Worm (Caenorhabditis elegans) whole organism, late embryonic: Measurements from ENCODE around the gene Y41E3.1.
"Not testable (repeated sequence)": the region's sequence is repeated elsewhere in the genome, so short reads cannot be mapped to it uniquely, and the experiment has no call there.

Source experiments
- C08G9.2 ChIP-seq: sonication (generic microtip); optimal IDR thresholded peaks from 2 replicates; lab custom pipeline; 2016; ENCODE audit warnings: mild to moderate bottlenecking, missing genetic modification characterization, moderate library complexity, missing compliant biosample characterization
- C38D4.7 ChIP-seq: fragments of 200-800 bp; sonication (Bioruptor generic); optimal IDR thresholded peaks from 2 replicates; lab custom pipeline; 2018; ENCODE audit warnings: mild to moderate bottlenecking, missing genetic modification characterization, moderate library complexity, missing compliant biosample characterization
- K02D7.2 ChIP-seq: sonication (generic microtip); optimal IDR thresholded peaks from 2 replicates; lab custom pipeline; 2017; ENCODE audit warnings: mild to moderate bottlenecking, missing genetic modification characterization, missing compliant biosample characterization
- K09A11.1 ChIP-seq: sonication (generic microtip); optimal IDR thresholded peaks from 2 replicates; lab custom pipeline; 2017; ENCODE audit warnings: antibody characterized with exemption, mild to moderate bottlenecking, missing genetic modification characterization, missing compliant biosample characterization; ENCODE audit not compliant: insufficient read depth
- T23F11.4 ChIP-seq: fragments of 200-800 bp; sonication (Bioruptor generic); optimal IDR thresholded peaks from 2 replicates; lab custom pipeline; 2018; ENCODE audit warnings: mild to moderate bottlenecking, missing genetic modification characterization, missing compliant biosample characterization
- Y22D7AL.16 ChIP-seq: sonication (generic microtip); optimal IDR thresholded peaks from 2 replicates; lab custom pipeline; 2016; ENCODE audit warnings: missing genetic modification characterization, missing compliant biosample characterization
- ama-1 ChIP-seq: fragments of 150-350 bp; optimal IDR thresholded peaks from 2 replicates; lab custom pipeline; 2014
- ceh-18 ChIP-seq: sonication (generic microtip); optimal IDR thresholded peaks from 2 replicates; lab custom pipeline; 2016; ENCODE audit warnings: missing genetic modification characterization, missing compliant biosample characterization
- ceh-2 ChIP-seq: sonication (generic microtip); optimal IDR thresholded peaks from 2 replicates; lab custom pipeline; 2016; ENCODE audit warnings: missing genotype, missing genetic modification characterization, missing compliant biosample characterization
- ceh-30 ChIP-seq: fragments of 150-350 bp; optimal IDR thresholded peaks from 2 replicates; lab custom pipeline; 2014; ENCODE audit warnings: missing biosample characterization, missing genetic modification characterization
- ceh-31 ChIP-seq: sonication (generic microtip); optimal IDR thresholded peaks from 2 replicates; lab custom pipeline; 2016; ENCODE audit warnings: missing genetic modification characterization, missing compliant biosample characterization
- ceh-34 ChIP-seq: sonication (generic microtip); optimal IDR thresholded peaks from 2 replicates; lab custom pipeline; 2016; ENCODE audit warnings: mild to moderate bottlenecking, missing genetic modification characterization, missing compliant biosample characterization
- ceh-45 ChIP-seq: fragments of 200-800 bp; sonication (Bioruptor generic); IDR thresholded peaks from 2 replicates; pipeline ENCODE4 v1.3.6; 2022; ENCODE audit warnings: missing genetic modification reagents, missing genetic modification characterization, missing compliant biosample characterization
- dmd-4 ChIP-seq: sonication (generic microtip); optimal IDR thresholded peaks from 2 replicates; lab custom pipeline; 2016; ENCODE audit warnings: borderline replicate concordance, missing genetic modification characterization, missing compliant biosample characterization
- dve-1 ChIP-seq: sonication (generic microtip); optimal IDR thresholded peaks from 2 replicates; lab custom pipeline; 2017; ENCODE audit warnings: antibody characterized with exemption, mild to moderate bottlenecking, missing genetic modification characterization, missing compliant biosample characterization
- elt-2 ChIP-seq: sonication (generic microtip); optimal IDR thresholded peaks from 2 replicates; lab custom pipeline; 2016; ENCODE audit warnings: missing genetic modification reagents, missing genetic modification characterization, missing compliant biosample characterization
- ets-4 ChIP-seq: sonication (generic microtip); optimal IDR thresholded peaks from 2 replicates; lab custom pipeline; 2016; ENCODE audit warnings: missing genetic modification characterization, missing compliant biosample characterization
- eyg-1 ChIP-seq: sonication (generic microtip); optimal IDR thresholded peaks from 2 replicates; lab custom pipeline; 2016; ENCODE audit warnings: missing genotype, missing genetic modification characterization, missing compliant biosample characterization
- fax-1 ChIP-seq: sonication (generic microtip); optimal IDR thresholded peaks from 2 replicates; lab custom pipeline; 2016; ENCODE audit warnings: missing genotype, missing genetic modification characterization, missing compliant biosample characterization
- fkh-6 ChIP-seq: sonication (generic microtip); optimal IDR thresholded peaks from 2 replicates; lab custom pipeline; 2016; ENCODE audit warnings: missing genetic modification characterization, missing compliant biosample characterization
- gmeb-2 ChIP-seq: sonication (generic microtip); optimal IDR thresholded peaks from 2 replicates; lab custom pipeline; 2016; ENCODE audit warnings: missing genetic modification characterization, inconsistent platforms, missing compliant biosample characterization
- hlh-15 ChIP-seq: sonication (generic microtip); optimal IDR thresholded peaks from 2 replicates; lab custom pipeline; 2016; ENCODE audit warnings: missing genetic modification characterization, missing compliant biosample characterization
- hlh-6 ChIP-seq: sonication (generic microtip); optimal IDR thresholded peaks from 2 replicates; lab custom pipeline; 2016; ENCODE audit warnings: missing genotype, missing genetic modification characterization, missing compliant biosample characterization
- hlh-8 ChIP-seq: sonication (generic microtip); optimal IDR thresholded peaks from 2 replicates; lab custom pipeline; 2016; ENCODE audit warnings: missing genotype, missing genetic modification characterization, missing compliant biosample characterization
- lin-11 ChIP-seq: fragments of 200-800 bp; sonication (Bioruptor generic); optimal IDR thresholded peaks from 2 replicates; lab custom pipeline; 2018; ENCODE audit warnings: mild to moderate bottlenecking, missing genetic modification characterization, missing compliant biosample characterization
- madf-2 ChIP-seq: sonication (generic microtip); optimal IDR thresholded peaks from 2 replicates; lab custom pipeline; 2017; ENCODE audit warnings: missing genetic modification characterization, missing compliant biosample characterization
- nfya-1 ChIP-seq: sonication (generic microtip); optimal IDR thresholded peaks from 2 replicates; lab custom pipeline; 2017; ENCODE audit warnings: missing genetic modification characterization, mild to moderate bottlenecking, missing compliant biosample characterization, antibody characterized with exemption, moderate library complexity
- nhr-232 ChIP-seq: sonication (generic microtip); optimal IDR thresholded peaks from 2 replicates; lab custom pipeline; 2016; ENCODE audit warnings: missing genetic modification characterization, missing compliant biosample characterization
- npax-4 ChIP-seq: sonication (generic microtip); optimal IDR thresholded peaks from 2 replicates; lab custom pipeline; 2016; ENCODE audit warnings: missing genetic modification characterization, missing compliant biosample characterization
- pax-1 ChIP-seq: fragments of 150-350 bp; optimal IDR thresholded peaks from 2 replicates; lab custom pipeline; 2014; ENCODE audit warnings: missing biosample characterization, missing genetic modification characterization
- pha-2 ChIP-seq: sonication (generic microtip); optimal IDR thresholded peaks from 2 replicates; lab custom pipeline; 2017; ENCODE audit warnings: mild to moderate bottlenecking, missing genetic modification characterization, missing compliant biosample characterization
- pros-1 ChIP-seq: fragments of 150-350 bp; optimal IDR thresholded peaks from 2 replicates; lab custom pipeline; 2014; ENCODE audit warnings: missing biosample characterization, missing genetic modification reagents, missing genetic modification characterization
- rnt-1 ChIP-seq: sonication (generic microtip); optimal IDR thresholded peaks from 2 replicates; lab custom pipeline; 2016; ENCODE audit warnings: missing genetic modification characterization, missing compliant biosample characterization
- sdc-2 ChIP-seq: sonication (generic microtip); optimal IDR thresholded peaks from 2 replicates; lab custom pipeline; 2016; ENCODE audit warnings: missing genotype, missing genetic modification characterization, missing compliant biosample characterization
- sox-2 ChIP-seq: fragments of 200-800 bp; sonication (Bioruptor generic); IDR thresholded peaks from 2 replicates; pipeline ENCODE4 v1.3.6; 2022; ENCODE audit warnings: missing genetic modification reagents, missing genetic modification characterization, missing compliant biosample characterization
- sox-4 ChIP-seq: sonication (generic microtip); optimal IDR thresholded peaks from 2 replicates; lab custom pipeline; 2017; ENCODE audit warnings: mild to moderate bottlenecking, missing genetic modification characterization, inconsistent platforms, missing compliant biosample characterization
- syd-9 ChIP-seq: sonication (generic microtip); optimal IDR thresholded peaks from 2 replicates; lab custom pipeline; 2016; ENCODE audit warnings: mild to moderate bottlenecking, missing genetic modification characterization, moderate library complexity, missing compliant biosample characterization
- tbx-2 ChIP-seq: sonication (generic microtip); optimal IDR thresholded peaks from 2 replicates; lab custom pipeline; 2016; ENCODE audit warnings: missing genetic modification characterization, missing compliant biosample characterization
- unc-42 ChIP-seq: sonication (generic microtip); optimal IDR thresholded peaks from 2 replicates; lab custom pipeline; 2016; ENCODE audit warnings: missing genotype, missing genetic modification characterization, missing compliant biosample characterization
- zip-5 ChIP-seq: sonication (generic microtip); optimal IDR thresholded peaks from 2 replicates; lab custom pipeline; 2016; ENCODE audit warnings: missing genetic modification characterization, missing compliant biosample characterization
- ztf-16 ChIP-seq: sonication (generic microtip); optimal IDR thresholded peaks from 2 replicates; lab custom pipeline; 2017; ENCODE audit warnings: missing genetic modification characterization, missing compliant biosample characterization

Y41E3.1 gene

DNA sequence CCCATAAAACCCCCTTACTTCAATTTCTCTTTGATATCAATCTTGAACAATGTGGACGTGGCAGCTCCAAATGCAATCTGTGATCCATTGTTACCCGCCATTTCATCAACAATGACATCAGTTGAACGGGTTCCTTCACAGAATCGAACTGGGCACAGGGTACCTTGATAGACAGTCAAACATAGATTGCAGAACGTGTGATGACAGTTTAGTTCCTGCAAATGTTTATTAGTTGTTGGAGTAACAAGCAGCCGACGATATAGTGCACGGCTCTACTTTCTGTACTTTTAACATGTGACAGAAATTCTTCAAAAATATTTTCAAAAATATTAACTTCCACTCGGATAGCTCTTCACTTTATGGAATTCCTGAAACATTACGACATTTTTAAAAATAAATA is 14.4 kb downstream of the Y41E3.1 start, which contains the start of gene Y57G11C.48:
Y57G11C.48 (minus strand) TSS at position 101 of the 400 bp plus-strand sequence.
- TF ChIP-seq ama-1 (lab: Kevin White, UChicago): no peak
- no peak for TF ChIP-seq sox-4 (tag; lab: Kevin White, UChicago)
- TF ChIP-seq fkh-6 (tag; lab: Kevin White, UChicago): no peak
- TF ChIP-seq syd-9 (tag; lab: Kevin White, UChicago): no peak
- no peak for TF ChIP-seq ceh-34

DNA sequence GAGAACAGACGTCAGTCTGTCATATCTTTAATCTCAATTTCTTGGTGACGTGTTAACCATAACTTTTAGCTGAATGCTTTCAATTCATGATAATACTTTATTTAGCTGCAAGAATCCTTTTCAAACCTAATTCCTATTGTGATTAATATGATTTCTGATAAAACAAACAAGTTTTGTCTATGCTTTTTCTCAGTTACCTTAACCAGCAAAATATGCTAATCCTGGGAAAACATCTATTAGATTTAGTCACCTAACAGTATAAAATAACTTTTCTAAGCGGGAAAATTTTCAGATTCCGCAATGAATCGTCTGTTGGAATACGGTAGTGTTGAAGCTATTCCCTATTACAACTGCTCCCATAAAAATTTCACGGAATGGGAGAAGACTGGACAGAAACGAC is 20.1 kb downstream of the Y41E3.1 start, which contains the start of gene Y57G11C.30:
Y57G11C.30 (plus strand) TSS at position 301 of the 400 bp plus-strand sequence.
- not testable (repeated sequence) for TF ChIP-seq fax-1 (tag; lab: Kevin White, UChicago); ceh-34; hlh-6 (tag; lab: Kevin White, UChicago)

DNA sequence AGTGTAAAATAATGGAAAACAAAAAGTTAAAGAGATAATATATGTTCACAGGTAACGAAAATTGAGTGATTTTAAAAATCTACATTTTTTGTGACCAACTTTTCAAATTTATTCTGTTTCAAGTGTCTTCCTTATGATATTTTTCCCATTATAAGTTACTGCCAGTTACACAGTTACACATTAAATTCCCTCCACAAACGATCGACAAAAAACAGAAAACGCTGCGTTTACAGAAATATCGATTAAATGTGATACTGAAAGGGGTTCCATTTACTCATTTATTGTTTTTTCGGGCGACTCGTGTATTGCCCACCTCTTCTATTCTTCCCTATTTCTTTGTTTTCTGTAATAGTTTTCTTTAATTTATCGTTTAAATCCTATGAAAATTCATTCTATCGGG is 21.7 kb downstream of the Y41E3.1 start, which contains the start of gene Y57G11C.1144:
Y57G11C.1144 (plus strand) TSS at position 301 of the 400 bp plus-strand sequence.
- TF ChIP-seq ama-1 (lab: Kevin White, UChicago) (no peak), gmeb-2 (tag; lab: Kevin White, UChicago) (no peak), dve-1 (tag; lab: Kevin White, UChicago) (no peak), madf-2 (tag; lab: Kevin White, UChicago) (no peak), hlh-15 (tag; lab: Kevin White, UChicago) (no peak), hlh-6 (tag; lab: Kevin White, UChicago) (no peak), K02D7.2 (tag; lab: Kevin White, UChicago) (no peak), elt-2 (no peak), K09A11.1 (tag; lab: Kevin White, UChicago) (no peak), zip-5 (no peak), ets-4 (tag; lab: Kevin White, UChicago) (no peak), eyg-1 (no peak), ceh-34 (no peak), hlh-8 (tag; lab: Kevin White, UChicago) (no peak), C38D4.7 (GFP tag; lab: Kevin White, UChicago) (no peak), sdc-2 (no peak), pros-1 (tag; lab: Kevin White, UChicago) (no peak), rnt-1 (no peak), ceh-31 (tag; lab: Kevin White, UChicago) (no peak), pax-1 (tag; lab: Kevin White, UChicago) (no peak)

DNA sequence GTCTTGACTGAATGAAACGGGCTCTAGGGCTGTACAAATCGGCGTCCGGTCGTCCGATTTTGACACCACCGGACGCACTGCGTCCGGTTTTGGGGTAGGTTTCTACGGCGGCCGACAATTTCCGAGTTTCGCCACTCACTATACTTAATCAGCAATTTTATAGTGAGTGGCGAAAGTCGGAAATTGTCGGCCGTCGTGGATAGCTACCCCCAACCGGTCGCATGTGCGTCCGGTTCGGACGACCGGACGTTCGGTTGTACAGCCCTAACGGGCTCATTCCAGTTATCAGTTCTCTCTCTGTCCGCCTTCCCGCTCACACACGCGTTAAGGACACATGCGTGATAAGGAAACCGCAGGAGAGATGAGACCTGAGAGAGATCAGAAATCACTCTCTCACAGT is 26.0 kb downstream of the Y41E3.1 start, which contains the start of gene Y57G11C.1131:
Y57G11C.1131 (plus strand) TSS at position 333 of the 400 bp plus-strand sequence.
- TF ChIP-seq ceh-31 (tag; lab: Kevin White, UChicago): no peak
- no peak for TF ChIP-seq lin-11 (tag; lab: Kevin White, UChicago)
- TF ChIP-seq hlh-8 (tag; lab: Kevin White, UChicago): no peak
- peak; percentile 28 for TF ChIP-seq elt-2

DNA sequence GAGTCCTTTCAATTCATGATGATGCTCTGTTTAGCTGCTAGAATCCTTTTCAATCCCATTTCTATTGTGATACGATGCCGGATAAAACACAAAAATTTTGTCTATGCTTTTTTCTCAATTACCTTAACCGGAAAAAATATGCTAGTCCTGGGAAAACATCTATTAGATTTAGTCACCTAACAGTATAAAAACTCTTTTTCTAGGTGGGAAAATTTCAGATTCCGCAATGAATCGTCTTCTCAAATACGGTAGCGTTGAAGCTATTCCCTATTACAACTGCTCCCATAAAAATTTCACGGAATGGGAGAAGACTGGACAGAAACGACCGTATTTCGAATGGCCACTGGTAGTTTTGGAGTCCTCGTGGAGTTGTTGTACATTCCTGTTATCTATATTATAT is 29.3 kb downstream of the Y41E3.1 start, which contains the start of gene Y57G11C.28:
Y57G11C.28 (plus strand) TSS at position 301 of the 400 bp plus-strand sequence.
- TF ChIP-seq Y22D7AL.16 (tag; lab: Kevin White, UChicago) (no peak), ets-4 (tag; lab: Kevin White, UChicago) (no peak), C08G9.2 (tag; lab: Kevin White, UChicago) (no peak), rnt-1 (no peak), sox-4 (tag; lab: Kevin White, UChicago) (no peak), ceh-18 (tag; lab: Kevin White, UChicago) (no peak), pha-2 (no peak), dmd-4 (tag; lab: Kevin White, UChicago) (no peak)

DNA sequence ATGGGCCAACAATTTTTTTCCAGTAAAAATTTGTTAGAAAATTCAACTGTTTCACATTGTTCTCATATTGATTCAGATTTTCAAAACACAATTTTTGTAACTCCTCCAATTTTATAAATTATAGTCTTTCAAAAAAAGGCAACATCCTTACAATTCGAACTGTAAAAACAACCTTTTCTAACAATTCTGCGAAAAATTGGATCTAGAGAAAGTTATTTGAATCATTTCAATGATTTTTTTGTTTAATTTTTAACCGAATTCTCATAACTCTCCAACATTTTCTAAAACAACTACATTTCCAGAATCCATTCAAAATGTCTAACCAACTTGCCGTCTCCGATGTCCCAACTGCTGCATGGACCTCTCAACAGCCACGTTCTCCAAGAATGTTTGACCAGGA is 39.4 kb downstream of the Y41E3.1 start, which contains the start of gene ccch-5:
ccch-5 (plus strand) TSS at position 301 of the 400 bp plus-strand sequence.
- TF ChIP-seq pros-1 (tag; lab: Kevin White, UChicago) (no peak), tbx-2 (tag; lab: Kevin White, UChicago) (no peak), sox-2 (GFP tag; lab: Robert Waterston, UW) (no peak), ceh-18 (tag; lab: Kevin White, UChicago) (no peak), ceh-2 (tag; lab: Kevin White, UChicago) (no peak), ceh-45 (GFP tag; lab: Robert Waterston, UW) (no peak), T23F11.4 (GFP tag; lab: Kevin White, UChicago) (no peak), nfya-1 (tag; lab: Kevin White, UChicago) (no peak), unc-42 (tag; lab: Kevin White, UChicago) (no peak), ceh-30 (tag; lab: Kevin White, UChicago) (no peak), ceh-31 (tag; lab: Kevin White, UChicago) (no peak), nhr-232 (tag; lab: Kevin White, UChicago) (no peak), ztf-16 (no peak), npax-4 (tag; lab: Kevin White, UChicago) (no peak)
